Fruit fly (Drosophila melanogaster) whole organism, prepupa: ENCODE data around the gene psd.
A peak's percentile ranks its signal among the peaks of the same experiment; 100 is the strongest.

Experiments
- CG10631 ChIP-seq: fragments of 200-800 bp; sonication (Bioruptor generic); optimal IDR thresholded peaks from 2 replicates; lab custom pipeline; 2016; ENCODE audit warnings: missing biosample characterization, missing genetic modification characterization
- CG11294 ChIP-seq: fragments of 200-800 bp; sonication (Bioruptor generic); IDR thresholded peaks from 2 replicates; pipeline ENCODE4 v1.3.6; 2022; ENCODE audit warnings: missing biosample characterization, missing genetic modification characterization
- CG11762 ChIP-seq: fragments of 200-800 bp; sonication (Bioruptor generic); optimal IDR thresholded peaks from 3 replicates; lab custom pipeline; 2016; ENCODE audit warnings: missing biosample characterization, missing genetic modification characterization; ENCODE audit not compliant: insufficient read depth
- CG11902 ChIP-seq: fragments of 200-800 bp; sonication (Bioruptor generic); optimal IDR thresholded peaks from 3 replicates; lab custom pipeline; 2016; ENCODE audit warnings: missing biosample characterization, missing genetic modification characterization
- CG15336 ChIP-seq: fragments of 200-800 bp; sonication (Bioruptor generic); IDR thresholded peaks from 2 replicates; pipeline ENCODE4 v1.3.6; 2022; ENCODE audit warnings: missing biosample characterization, missing genetic modification characterization
- CG31627 ChIP-seq: fragments of 200-800 bp; sonication (Bioruptor generic); optimal IDR thresholded peaks from 3 replicates; lab custom pipeline; 2016; ENCODE audit warnings: missing biosample characterization, missing genetic modification characterization
- CG4318 ChIP-seq: fragments of 200-800 bp; sonication (Bioruptor generic); optimal IDR thresholded peaks from 3 replicates; lab custom pipeline; 2017; ENCODE audit warnings: missing biosample characterization, mild to moderate bottlenecking, missing genetic modification characterization
- CG6163 ChIP-seq: fragments of 200-800 bp; sonication (Bioruptor generic); IDR thresholded peaks from 3 replicates; pipeline ENCODE4 v1.3.6; 2022; ENCODE audit warnings: missing biosample characterization, missing genetic modification characterization
- CG6276 ChIP-seq: fragments of 200-800 bp; sonication (Bioruptor generic); optimal IDR thresholded peaks from 2 replicates; lab custom pipeline; 2017; ENCODE audit warnings: missing biosample characterization, mild to moderate bottlenecking, missing genetic modification characterization
- CG6808 ChIP-seq: fragments of 200-800 bp; sonication (Bioruptor generic); optimal IDR thresholded peaks from 3 replicates; lab custom pipeline; 2017; ENCODE audit warnings: missing biosample characterization, missing genetic modification characterization, mild to moderate bottlenecking, moderate library complexity, missing genetic modification reagents
- CG7368 ChIP-seq: fragments of 200-800 bp; sonication (Bioruptor generic); optimal IDR thresholded peaks from 3 replicates; lab custom pipeline; 2016; ENCODE audit warnings: missing biosample characterization, missing genetic modification characterization
- CG8319 ChIP-seq: fragments of 200-800 bp; sonication (Bioruptor generic); optimal IDR thresholded peaks from 3 replicates; lab custom pipeline; 2016; ENCODE audit warnings: missing biosample characterization, missing genetic modification characterization
- Eip78C ChIP-seq: fragments of 200-800 bp; sonication (Bioruptor generic); peaks from one replicate; lab custom pipeline; 2016; ENCODE audit warnings: missing biosample characterization, missing genetic modification characterization
- Eip93F ChIP-seq: fragments of 200-800 bp; sonication (Bioruptor generic); optimal IDR thresholded peaks from 2 replicates; lab custom pipeline; 2016; ENCODE audit warnings: missing biosample characterization, mild to moderate bottlenecking, missing genetic modification characterization
- Ets21C ChIP-seq: fragments of 200-800 bp; sonication (Bioruptor generic); optimal IDR thresholded peaks from 3 replicates; lab custom pipeline; 2016; ENCODE audit warnings: missing biosample characterization, missing genetic modification characterization
- Hr38 ChIP-seq: sonication (Bioruptor generic); optimal IDR thresholded peaks from 2 replicates; lab custom pipeline; 2016; ENCODE audit warnings: missing biosample characterization, missing genetic modification characterization
- Hr39 ChIP-seq: fragments of 200-800 bp; sonication (Bioruptor generic); optimal IDR thresholded peaks from 2 replicates; lab custom pipeline; 2016; ENCODE audit warnings: missing biosample characterization, missing genetic modification characterization
- Lpt ChIP-seq: fragments of 200-800 bp; sonication (Bioruptor generic); optimal IDR thresholded peaks from 3 replicates; lab custom pipeline; 2016; ENCODE audit warnings: missing biosample characterization, missing genetic modification characterization
- Met ChIP-seq: fragments of 200-800 bp; sonication (Bioruptor generic); optimal IDR thresholded peaks from 3 replicates; lab custom pipeline; 2016; ENCODE audit warnings: missing biosample characterization, missing genetic modification characterization
- OdsH ChIP-seq: fragments of 200-800 bp; sonication (Bioruptor generic); optimal IDR thresholded peaks from 3 replicates; lab custom pipeline; 2016; ENCODE audit warnings: missing biosample characterization, missing genetic modification characterization
- Smox ChIP-seq: fragments of 200-800 bp; sonication (Bioruptor generic); optimal IDR thresholded peaks from 3 replicates; lab custom pipeline; 2016; ENCODE audit warnings: missing biosample characterization, missing genetic modification characterization
- Sox102F ChIP-seq: fragments of 200-800 bp; sonication (Bioruptor generic); optimal IDR thresholded peaks from 2 replicates; lab custom pipeline; 2016; ENCODE audit warnings: missing biosample characterization, mild to moderate bottlenecking, missing genetic modification characterization
- Sox14 ChIP-seq: fragments of 200-800 bp; sonication (Bioruptor generic); optimal IDR thresholded peaks from 3 replicates; lab custom pipeline; 2016; ENCODE audit warnings: missing biosample characterization, missing genetic modification characterization
- Sox15 ChIP-seq: fragments of 200-800 bp; sonication (Bioruptor generic); optimal IDR thresholded peaks from 3 replicates; lab custom pipeline; 2016; ENCODE audit warnings: missing biosample characterization, missing genetic modification characterization
- acj6 ChIP-seq: fragments of 200-800 bp; sonication (Bioruptor generic); optimal IDR thresholded peaks from 3 replicates; lab custom pipeline; 2016; ENCODE audit warnings: missing biosample characterization, missing genetic modification characterization
- cyc ChIP-seq: fragments of 200-800 bp; sonication (Bioruptor generic); optimal IDR thresholded peaks from 3 replicates; lab custom pipeline; 2016; ENCODE audit warnings: missing biosample characterization, missing genetic modification characterization
- dac ChIP-seq: fragments of 200-800 bp; sonication (Bioruptor generic); optimal IDR thresholded peaks from 2 replicates; lab custom pipeline; 2017; ENCODE audit warnings: missing biosample characterization, mild to moderate bottlenecking, missing genetic modification characterization
- dsx ChIP-seq: fragments of 200-800 bp; optimal IDR thresholded peaks from 3 replicates; lab custom pipeline; 2019; ENCODE audit warnings: missing biosample characterization, mild to moderate bottlenecking, missing genetic modification characterization, moderate library complexity; ENCODE audit not compliant: poor library complexity, severe bottlenecking
- esn ChIP-seq: fragments of 200-800 bp; sonication (Bioruptor generic); optimal IDR thresholded peaks from 2 replicates; lab custom pipeline; 2016; ENCODE audit warnings: missing biosample characterization, mild to moderate bottlenecking, missing genetic modification characterization, moderate library complexity
- fd85E ChIP-seq: fragments of 200-800 bp; sonication (Bioruptor generic); optimal IDR thresholded peaks from 3 replicates; lab custom pipeline; 2016; ENCODE audit warnings: missing biosample characterization, missing genetic modification characterization
- lz ChIP-seq: fragments of 200-800 bp; sonication (Bioruptor generic); optimal IDR thresholded peaks from 3 replicates; lab custom pipeline; 2016; ENCODE audit warnings: missing biosample characterization, missing genetic modification characterization
- spab ChIP-seq: fragments of 200-800 bp; sonication (Bioruptor generic); optimal IDR thresholded peaks from 2 replicates; lab custom pipeline; 2017; ENCODE audit warnings: missing biosample characterization, mild to moderate bottlenecking, missing genetic modification characterization, missing genetic modification reagents
- svp ChIP-seq: fragments of 200-800 bp; sonication (Bioruptor generic); peaks from one replicate; lab custom pipeline; 2016; ENCODE audit warnings: missing biosample characterization, missing genetic modification characterization
- topi ChIP-seq: fragments of 200-800 bp; sonication (Bioruptor generic); optimal IDR thresholded peaks from 3 replicates; lab custom pipeline; 2016; ENCODE audit warnings: missing biosample characterization, missing genetic modification characterization
- vri ChIP-seq: fragments of 200-800 bp; sonication (Bioruptor generic); optimal IDR thresholded peaks from 3 replicates; lab custom pipeline; 2016; ENCODE audit warnings: missing biosample characterization, mild to moderate bottlenecking, missing genetic modification characterization

The psd gene

dm6 chr2L:5972588-5973236, 8.0 kb upstream of the psd start:
- peak; percentile 39 for TF ChIP-seq Eip78C (GFP tag; lab: Kevin White, UChicago)
- TF ChIP-seq CG6276: no peak

- peak; percentile 47 for TF ChIP-seq topi (GFP tag; lab: Kevin White, UChicago)
- TF ChIP-seq acj6: no peak
- TF ChIP-seq lz: peak; percentile 44
- peak; percentile 4 for TF ChIP-seq Ets21C (GFP tag; lab: Kevin White, UChicago)
- peak; percentile 73 for TF ChIP-seq Eip78C (GFP tag; lab: Kevin White, UChicago)
- TF ChIP-seq esn (GFP tag; lab: Kevin White, UChicago): peak; percentile 57
- no peak for TF ChIP-seq CG6808 (GFP tag; lab: Kevin White, UChicago)
- peak; percentile 84 for TF ChIP-seq svp
- TF ChIP-seq cyc (GFP tag; lab: Kevin White, UChicago): peak; percentile 25
- TF ChIP-seq fd85E (GFP tag; lab: Kevin White, UChicago): no peak
- TF ChIP-seq Smox (GFP tag; lab: Kevin White, UChicago): peak; percentile 50
- TF ChIP-seq vri (GFP tag; lab: Kevin White, UChicago): peak; percentile 38
- TF ChIP-seq CG11294 (GFP tag; lab: Robert Waterston, UW): no peak
- no peak for TF ChIP-seq CG7368 (GFP tag; lab: Kevin White, UChicago)
- TF ChIP-seq dac (GFP tag; lab: Kevin White, UChicago): no peak
- TF ChIP-seq CG15336 (GFP tag; lab: Robert Waterston, UW): peak; percentile 36; the same call in 1 of the 2 replicates
- peak; percentile 47 for TF ChIP-seq Hr39 (GFP tag; lab: Kevin White, UChicago)
- TF ChIP-seq CG31627 (GFP tag; lab: Kevin White, UChicago): peak; percentile 52
- peak; percentile 14 for TF ChIP-seq Sox102F (GFP tag; lab: Kevin White, UChicago)
- TF ChIP-seq Met: peak; percentile 34
- TF ChIP-seq Sox14: peak; percentile 23
- TF ChIP-seq, all 60 proteins: peak for 15
Observed at dm6 chr2L:5972005-5972404, 7.3 kb upstream of the psd start.

dm6 chr2L:5971093-5971808, 6.5 kb upstream of the psd start:
- TF ChIP-seq OdsH (GFP tag; lab: Kevin White, UChicago) (no peak), CG6276 (no peak), Hr38 (GFP tag; lab: Kevin White, UChicago) (no peak), CG11902 (GFP tag; lab: Kevin White, UChicago) (no peak), svp (peak; percentile 96), Eip78C (GFP tag; lab: Kevin White, UChicago) (peak; percentile 41), acj6 (no peak), CG6808 (GFP tag; lab: Kevin White, UChicago) (no peak), Sox15 (GFP tag; lab: Kevin White, UChicago) (no peak), CG11294 (GFP tag; lab: Robert Waterston, UW) (no peak), CG8319 (GFP tag; lab: Kevin White, UChicago) (no peak), CG15336 (GFP tag; lab: Robert Waterston, UW) (no peak)
- TF ChIP-seq, all 60 proteins: peak for 2

- TF ChIP-seq Hr38 (GFP tag; lab: Kevin White, UChicago) (no peak), cyc (GFP tag; lab: Kevin White, UChicago) (no peak)
Observed at dm6 chr2L:5969559-5969958, 4.8 kb upstream of the psd start, which contains the start of gene Ucp4B. TSS of gene Ucp4B (plus strand) at chr2L:5969859.

- TF ChIP-seq CG31627 (GFP tag; lab: Kevin White, UChicago) (no peak), CG6276 (no peak), spab (GFP tag; lab: Kevin White, UChicago) (no peak), CG11762 (no peak), CG6163 (GFP tag; lab: Robert Waterston, UW) (no peak), cyc (GFP tag; lab: Kevin White, UChicago) (no peak), lz (no peak), CG11294 (GFP tag; lab: Robert Waterston, UW) (no peak), dac (GFP tag; lab: Kevin White, UChicago) (no peak), Sox14 (no peak), dsx (GFP tag; lab: Kevin White, UChicago) (no peak), CG8319 (GFP tag; lab: Kevin White, UChicago) (no peak), CG10631 (GFP tag; lab: Kevin White, UChicago) (no peak), Lpt (GFP tag; lab: Kevin White, UChicago) (no peak), CG6808 (GFP tag; lab: Kevin White, UChicago) (no peak), CG4318 (GFP tag; lab: Kevin White, UChicago) (no peak), Eip93F (GFP tag; lab: Kevin White, UChicago) (no peak)
- TF ChIP-seq, all 60 proteins: peak for 0
Observed at dm6 chr2L:5967702-5968616, 3.2 kb upstream of the psd start, which contains the start of the genes CG13992 and Ucp4C. TSS of gene CG13992 (minus strand) at chr2L:5967752. TSS of gene Ucp4C (plus strand) at chr2L:5968566.
